Worm (Caenorhabditis elegans): ENCODE results near the gene C12D12.1.

The C12D12.1 gene

ce11 chrX:3472226-3472625, 26.8 kb upstream of the C12D12.1 start:
- TF ChIP-seq elt-2 (tag; optimal IDR thresholded peaks at IDR 0.05) (peak; percentile 49), unc-39 (tag; optimal IDR thresholded peaks at IDR 0.05) (no peak), hmg-11 (tag; optimal IDR thresholded peaks at IDR 0.05) (peak; percentile 44), fos-1 (tag; optimal IDR thresholded peaks at IDR 0.05) (no peak), ceh-9 (tag; optimal IDR thresholded peaks at IDR 0.05) (no peak), jun-1 (tag; optimal IDR thresholded peaks at IDR 0.05) (no peak), nhr-28 (tag; optimal IDR thresholded peaks at IDR 0.05) (no peak), lin-39 (tag; optimal IDR thresholded peaks at IDR 0.05) (peak; percentile 21), nhr-43 (tag; optimal IDR thresholded peaks at IDR 0.05; ENCODE audit: poor library complexity, severe bottlenecking) (no peak), skn-1 (tag; optimal IDR thresholded peaks at IDR 0.05) (no peak), nhr-11 (tag; optimal IDR thresholded peaks at IDR 0.05) (no peak), ztf-4 (tag; optimal IDR thresholded peaks at IDR 0.05) (no peak), fkh-2 (tag; optimal IDR thresholded peaks at IDR 0.05) (no peak), ceh-28 (tag; optimal IDR thresholded peaks at IDR 0.05) (no peak), nfya-1 (tag; optimal IDR thresholded peaks at IDR 0.05; ENCODE audit: insufficient read depth) (peak; percentile 23), ZK546.5 (tag; optimal IDR thresholded peaks at IDR 0.05) (no peak), egl-27 (tag; optimal IDR thresholded peaks at IDR 0.05) (peak; percentile 15), egl-5 (tag; optimal IDR thresholded peaks at IDR 0.05) (no peak), pha-4 (tag; optimal IDR thresholded peaks at IDR 0.05) (peak; percentile 87), elt-1 (tag; optimal IDR thresholded peaks at IDR 0.05) (no peak), lsy-12 (tag; optimal IDR thresholded peaks at IDR 0.05) (no peak), nhr-67 (tag; optimal IDR thresholded peaks at IDR 0.05) (no peak), nhr-25 (tag; optimal IDR thresholded peaks at IDR 0.05) (peak; percentile 70), pqm-1 (tag; optimal IDR thresholded peaks at IDR 0.05) (no peak), unc-62 (GFP tag; optimal IDR thresholded peaks at IDR 0.05) (no peak), snpc-4 (tag; optimal IDR thresholded peaks at IDR 0.05) (peak; percentile 1), sea-2 (GFP tag; optimal IDR thresholded peaks at IDR 0.05) (no peak), nhr-23 (tag; optimal IDR thresholded peaks at IDR 0.05) (no peak), mdl-1 (tag; optimal IDR thresholded peaks at IDR 0.05) (no peak), zag-1 (tag; optimal IDR thresholded peaks at IDR 0.05) (no peak), daf-12 (tag; optimal IDR thresholded peaks at IDR 0.05) (no peak), ceh-82 (tag; optimal IDR thresholded peaks at IDR 0.05) (no peak), nhr-76 (tag; optimal IDR thresholded peaks at IDR 0.05) (no peak)

ce11 chrX:3473793-3474192, 25.3 kb upstream of the C12D12.1 start:
- TF ChIP-seq zag-1 (tag; optimal IDR thresholded peaks at IDR 0.05): no peak
- TF ChIP-seq pha-4 (tag; optimal IDR thresholded peaks at IDR 0.05): no peak
- TF ChIP-seq unc-39 (tag; optimal IDR thresholded peaks at IDR 0.05): no peak
- no peak for TF ChIP-seq elt-3 (tag; optimal IDR thresholded peaks at IDR 0.05)
- TF ChIP-seq nhr-43 (tag; optimal IDR thresholded peaks at IDR 0.05; ENCODE audit: poor library complexity, severe bottlenecking): no peak
- TF ChIP-seq nhr-28 (tag; optimal IDR thresholded peaks at IDR 0.05): no peak
- TF ChIP-seq lin-15B (tag; optimal IDR thresholded peaks at IDR 0.05): no peak
- TF ChIP-seq ceh-16 (tag; optimal IDR thresholded peaks at IDR 0.05): no peak
- no peak for TF ChIP-seq pqm-1 (tag; optimal IDR thresholded peaks at IDR 0.05)
- TF ChIP-seq fos-1 (tag; optimal IDR thresholded peaks at IDR 0.05): no peak
- no peak for TF ChIP-seq nhr-77 (tag; optimal IDR thresholded peaks at IDR 0.05)
- no peak for TF ChIP-seq unc-62 (GFP tag; optimal IDR thresholded peaks at IDR 0.05)

ce11 chrX:3479950-3480349, 19.1 kb upstream of the C12D12.1 start, which contains the start of gene wrt-6:
TSS of gene wrt-6 (plus strand) at chrX:3480250.
- TF ChIP-seq nhr-76 (tag; optimal IDR thresholded peaks at IDR 0.05): no peak
- TF ChIP-seq ztf-4 (tag; optimal IDR thresholded peaks at IDR 0.05): no peak
- TF ChIP-seq elt-3 (tag; optimal IDR thresholded peaks at IDR 0.05): no peak
- TF ChIP-seq egl-5 (tag; optimal IDR thresholded peaks at IDR 0.05): no peak
- no peak for TF ChIP-seq nhr-11 (tag; optimal IDR thresholded peaks at IDR 0.05)
- TF ChIP-seq jun-1 (tag; optimal IDR thresholded peaks at IDR 0.05): no peak
- no peak for TF ChIP-seq snpc-4 (tag; optimal IDR thresholded peaks at IDR 0.05)
- TF ChIP-seq lsy-12 (tag; optimal IDR thresholded peaks at IDR 0.05): no peak
- no peak for TF ChIP-seq ceh-82 (tag; optimal IDR thresholded peaks at IDR 0.05)
- TF ChIP-seq egl-27 (tag; optimal IDR thresholded peaks at IDR 0.05): no peak
- no peak for TF ChIP-seq fos-1 (tag; optimal IDR thresholded peaks at IDR 0.05)
- no peak for TF ChIP-seq lin-39 (tag; optimal IDR thresholded peaks at IDR 0.05)
- TF ChIP-seq nhr-28 (tag; optimal IDR thresholded peaks at IDR 0.05): no peak
- no peak for TF ChIP-seq tbx-2 (tag; optimal IDR thresholded peaks at IDR 0.05)
- no peak for TF ChIP-seq ZK546.5 (tag; optimal IDR thresholded peaks at IDR 0.05)
- TF ChIP-seq nhr-23 (tag; optimal IDR thresholded peaks at IDR 0.05): no peak

Data from whole organism, L3 larva.